Comparison of ENCODE assay signal across 4 worm cellular contexts in genomic region chrX:5805872-5806472, ce11.
A peak's percentile ranks its signal among the peaks of the same experiment; 100 is the strongest.
TF ChIP-seq lines count a peak whose summit lies in the region.

TSS of gene F13D11.3 (minus strand) at chrX:5805922.

TF ChIP-seq in whole organism, L1 larva, 84 proteins besides CTCF, POLR2A, EP300 and RAD21:
- TF ChIP-seq lin-14 (GFP tag; optimal IDR thresholded peaks at IDR 0.05; lab: Kevin White, UChicago) (peak; percentile 39), efl-1 (optimal IDR thresholded peaks at IDR 0.05; lab: Kevin White, UChicago) (no peak), efl-1 (GFP tag; optimal IDR thresholded peaks at IDR 0.05 in 1 of 2; lab: Kevin White, UChicago) (no peak), nhr-20 (tag; optimal IDR thresholded peaks at IDR 0.05; lab: Kevin White, UChicago) (peak; percentile 9), fos-1 (tag; optimal IDR thresholded peaks at IDR 0.05; lab: Kevin White, UChicago) (no peak), lsy-2 (tag; optimal IDR thresholded peaks at IDR 0.05; lab: Kevin White, UChicago) (peak in 1 of 2 experiments; percentile 21), nhr-71 (tag; optimal IDR thresholded peaks at IDR 0.05; lab: Kevin White, UChicago) (peak; percentile 44), rnt-1 (tag; optimal IDR thresholded peaks at IDR 0.05; lab: Kevin White, UChicago) (peak; percentile 45)

TF ChIP-seq in whole organism, L2 larva, 48 proteins besides CTCF, POLR2A, EP300 and RAD21:
- TF ChIP-seq F13H6.1 (tag; optimal IDR thresholded peaks at IDR 0.05; lab: Kevin White, UChicago) (peak; percentile 52), ceh-82 (tag; optimal IDR thresholded peaks at IDR 0.05; lab: Kevin White, UChicago) (no peak), mab-5 (tag; optimal IDR thresholded peaks at IDR 0.05; lab: Kevin White, UChicago) (peak; percentile 4)

TF ChIP-seq in whole organism, L3 larva, 47 proteins besides CTCF, POLR2A, EP300 and RAD21:
- TF ChIP-seq pha-4 (tag; optimal IDR thresholded peaks at IDR 0.05; lab: Kevin White, UChicago): peak; percentile 40
- TF ChIP-seq ceh-16 (tag; optimal IDR thresholded peaks at IDR 0.05; lab: Kevin White, UChicago): no peak
- peak; percentile 2 for TF ChIP-seq nfya-1 (tag; optimal IDR thresholded peaks at IDR 0.05; lab: Kevin White, UChicago; ENCODE audit: insufficient read depth)
- no peak for TF ChIP-seq elt-3 (tag; optimal IDR thresholded peaks at IDR 0.05; lab: Kevin White, UChicago)
TF ChIP-seq in whole organism, L3 larva: peak in this region for 2.

TF ChIP-seq in whole organism, mixed stage, embryonic, 35 proteins besides CTCF, POLR2A, EP300 and RAD21:
- peak; percentile 77 for TF ChIP-seq hlh-1 (tag; optimal IDR thresholded peaks at IDR 0.05; lab: Kevin White, UChicago)
- TF ChIP-seq elt-3 (tag; optimal IDR thresholded peaks at IDR 0.05; lab: Kevin White, UChicago): no peak
- no peak for TF ChIP-seq ceh-43 (GFP tag; optimal IDR thresholded peaks at IDR 0.05; lab: Kevin White, UChicago)
